Worm (Caenorhabditis elegans) whole organism, late embryonic: ENCODE data around the gene nemt-1.

Source experiments
- C08G9.2 ChIP-seq: sonication (generic microtip); optimal IDR thresholded peaks from 2 replicates; lab custom pipeline; 2016; ENCODE audit warnings: mild to moderate bottlenecking, missing genetic modification characterization, moderate library complexity, missing compliant biosample characterization
- F13H6.1 ChIP-seq: sonication (generic microtip); optimal IDR thresholded peaks from 2 replicates; lab custom pipeline; 2016; ENCODE audit warnings: missing genetic modification characterization, missing compliant biosample characterization
- T23F11.4 ChIP-seq: fragments of 200-800 bp; sonication (Bioruptor generic); optimal IDR thresholded peaks from 2 replicates; lab custom pipeline; 2018; ENCODE audit warnings: mild to moderate bottlenecking, missing genetic modification characterization, missing compliant biosample characterization
- ceh-14 ChIP-seq: sonication (generic microtip); optimal IDR thresholded peaks from 2 replicates; lab custom pipeline; 2016; ENCODE audit warnings: missing genotype, missing genetic modification characterization, missing compliant biosample characterization
- ceh-19 ChIP-seq: fragments of 200-800 bp; sonication (Bioruptor generic); optimal IDR thresholded peaks from 2 replicates; lab custom pipeline; 2018; ENCODE audit warnings: mild to moderate bottlenecking, missing genetic modification characterization, missing compliant biosample characterization
- ceh-2 ChIP-seq: sonication (generic microtip); optimal IDR thresholded peaks from 2 replicates; lab custom pipeline; 2016; ENCODE audit warnings: missing genotype, missing genetic modification characterization, missing compliant biosample characterization
- ceh-24 ChIP-seq: sonication (generic microtip); optimal IDR thresholded peaks from 2 replicates; lab custom pipeline; 2016; ENCODE audit warnings: mild to moderate bottlenecking, missing genetic modification characterization, missing compliant biosample characterization
- ceh-45 ChIP-seq: fragments of 200-800 bp; sonication (Bioruptor generic); IDR thresholded peaks from 2 replicates; pipeline ENCODE4 v1.3.6; 2022; ENCODE audit warnings: missing genetic modification reagents, missing genetic modification characterization, missing compliant biosample characterization
- ceh-48 ChIP-seq: sonication (generic microtip); optimal IDR thresholded peaks from 2 replicates; lab custom pipeline; 2016; ENCODE audit warnings: missing genetic modification characterization, inconsistent platforms, missing compliant biosample characterization
- ceh-6 ChIP-seq: fragments of 200-800 bp; sonication (Bioruptor generic); optimal IDR thresholded peaks from 2 replicates; lab custom pipeline; 2018; ENCODE audit warnings: mild to moderate bottlenecking, missing genetic modification characterization, missing compliant biosample characterization
- ceh-9 ChIP-seq: sonication (generic microtip); optimal IDR thresholded peaks from 2 replicates; lab custom pipeline; 2016; ENCODE audit warnings: mild to moderate bottlenecking, missing genetic modification characterization, inconsistent platforms, missing compliant biosample characterization
- elt-2 ChIP-seq: sonication (generic microtip); optimal IDR thresholded peaks from 2 replicates; lab custom pipeline; 2016; ENCODE audit warnings: missing genetic modification reagents, missing genetic modification characterization, missing compliant biosample characterization
- elt-4 ChIP-seq: sonication (generic microtip); optimal IDR thresholded peaks from 2 replicates; lab custom pipeline; 2016; ENCODE audit warnings: missing genetic modification characterization, missing compliant biosample characterization
- ets-4 ChIP-seq: sonication (generic microtip); optimal IDR thresholded peaks from 2 replicates; lab custom pipeline; 2016; ENCODE audit warnings: missing genetic modification characterization, missing compliant biosample characterization
- eyg-1 ChIP-seq: sonication (generic microtip); optimal IDR thresholded peaks from 2 replicates; lab custom pipeline; 2016; ENCODE audit warnings: missing genotype, missing genetic modification characterization, missing compliant biosample characterization
- gmeb-2 ChIP-seq: sonication (generic microtip); optimal IDR thresholded peaks from 2 replicates; lab custom pipeline; 2016; ENCODE audit warnings: missing genetic modification characterization, inconsistent platforms, missing compliant biosample characterization
- hlh-13 ChIP-seq: fragments of 200-800 bp; sonication (Bioruptor generic); optimal IDR thresholded peaks from 2 replicates; lab custom pipeline; 2018; ENCODE audit warnings: mild to moderate bottlenecking, missing genetic modification characterization, missing compliant biosample characterization
- hlh-15 ChIP-seq: sonication (generic microtip); optimal IDR thresholded peaks from 2 replicates; lab custom pipeline; 2016; ENCODE audit warnings: missing genetic modification characterization, missing compliant biosample characterization
- hlh-30 ChIP-seq: sonication (generic microtip); optimal IDR thresholded peaks from 2 replicates; lab custom pipeline; 2017; ENCODE audit warnings: antibody characterized with exemption, missing genetic modification characterization, missing compliant biosample characterization; ENCODE audit not compliant: insufficient read depth
- hlh-6 ChIP-seq: sonication (generic microtip); optimal IDR thresholded peaks from 2 replicates; lab custom pipeline; 2016; ENCODE audit warnings: missing genotype, missing genetic modification characterization, missing compliant biosample characterization
- hlh-8 ChIP-seq: sonication (generic microtip); optimal IDR thresholded peaks from 2 replicates; lab custom pipeline; 2016; ENCODE audit warnings: missing genotype, missing genetic modification characterization, missing compliant biosample characterization
- lim-6 ChIP-seq: sonication (generic microtip); optimal IDR thresholded peaks from 2 replicates; lab custom pipeline; 2016; ENCODE audit warnings: missing genetic modification characterization, missing compliant biosample characterization
- lin-11 ChIP-seq: fragments of 200-800 bp; sonication (Bioruptor generic); optimal IDR thresholded peaks from 2 replicates; lab custom pipeline; 2018; ENCODE audit warnings: mild to moderate bottlenecking, missing genetic modification characterization, missing compliant biosample characterization
- madf-2 ChIP-seq: sonication (generic microtip); optimal IDR thresholded peaks from 2 replicates; lab custom pipeline; 2017; ENCODE audit warnings: missing genetic modification characterization, missing compliant biosample characterization
- mec-3 ChIP-seq: sonication (generic microtip); optimal IDR thresholded peaks from 2 replicates; lab custom pipeline; 2016; ENCODE audit warnings: borderline replicate concordance, missing genetic modification characterization, missing compliant biosample characterization
- nhr-11 ChIP-seq: fragments of 150-350 bp; optimal IDR thresholded peaks from 2 replicates; lab custom pipeline; 2014; ENCODE audit warnings: missing biosample characterization, missing genetic modification characterization
- npax-4 ChIP-seq: sonication (generic microtip); optimal IDR thresholded peaks from 2 replicates; lab custom pipeline; 2016; ENCODE audit warnings: missing genetic modification characterization, missing compliant biosample characterization
- odd-2 ChIP-seq: sonication (generic microtip); optimal IDR thresholded peaks from 2 replicates; lab custom pipeline; 2017; ENCODE audit warnings: antibody characterized with exemption, mild to moderate bottlenecking, missing genetic modification characterization, missing compliant biosample characterization
- pag-3 ChIP-seq: sonication (generic microtip); optimal IDR thresholded peaks from 2 replicates; lab custom pipeline; 2016; ENCODE audit warnings: missing compliant biosample characterization, missing genetic modification characterization, borderline replicate concordance
- pax-1 ChIP-seq: fragments of 150-350 bp; optimal IDR thresholded peaks from 2 replicates; lab custom pipeline; 2014; ENCODE audit warnings: missing biosample characterization, missing genetic modification characterization
- pha-2 ChIP-seq: sonication (generic microtip); optimal IDR thresholded peaks from 2 replicates; lab custom pipeline; 2017; ENCODE audit warnings: mild to moderate bottlenecking, missing genetic modification characterization, missing compliant biosample characterization
- pqm-1 ChIP-seq: sonication (generic microtip); optimal IDR thresholded peaks from 2 replicates; lab custom pipeline; 2016; ENCODE audit warnings: missing genetic modification characterization, missing compliant biosample characterization
- ref-2 ChIP-seq: sonication (generic microtip); optimal IDR thresholded peaks from 2 replicates; lab custom pipeline; 2016; ENCODE audit warnings: missing genetic modification characterization, missing compliant biosample characterization
- rnt-1 ChIP-seq: sonication (generic microtip); optimal IDR thresholded peaks from 2 replicates; lab custom pipeline; 2016; ENCODE audit warnings: missing genetic modification characterization, missing compliant biosample characterization
- sox-2 ChIP-seq: fragments of 200-800 bp; sonication (Bioruptor generic); IDR thresholded peaks from 2 replicates; pipeline ENCODE4 v1.3.6; 2022; ENCODE audit warnings: missing genetic modification reagents, missing genetic modification characterization, missing compliant biosample characterization
- sox-4 ChIP-seq: sonication (generic microtip); optimal IDR thresholded peaks from 2 replicates; lab custom pipeline; 2017; ENCODE audit warnings: mild to moderate bottlenecking, missing genetic modification characterization, inconsistent platforms, missing compliant biosample characterization
- syd-9 ChIP-seq: sonication (generic microtip); optimal IDR thresholded peaks from 2 replicates; lab custom pipeline; 2016; ENCODE audit warnings: mild to moderate bottlenecking, missing genetic modification characterization, moderate library complexity, missing compliant biosample characterization
- tbx-2 ChIP-seq: sonication (generic microtip); optimal IDR thresholded peaks from 2 replicates; lab custom pipeline; 2016; ENCODE audit warnings: missing genetic modification characterization, missing compliant biosample characterization
- ttx-3 ChIP-seq: sonication (generic microtip); optimal IDR thresholded peaks from 2 replicates; lab custom pipeline; 2016; ENCODE audit warnings: missing genetic modification reagents, missing genetic modification characterization, missing compliant biosample characterization
- zip-5 ChIP-seq: sonication (generic microtip); optimal IDR thresholded peaks from 2 replicates; lab custom pipeline; 2016; ENCODE audit warnings: missing genetic modification characterization, missing compliant biosample characterization
- ztf-16 ChIP-seq: sonication (generic microtip); optimal IDR thresholded peaks from 2 replicates; lab custom pipeline; 2017; ENCODE audit warnings: missing genetic modification characterization, missing compliant biosample characterization

nemt-1 gene

DNA sequence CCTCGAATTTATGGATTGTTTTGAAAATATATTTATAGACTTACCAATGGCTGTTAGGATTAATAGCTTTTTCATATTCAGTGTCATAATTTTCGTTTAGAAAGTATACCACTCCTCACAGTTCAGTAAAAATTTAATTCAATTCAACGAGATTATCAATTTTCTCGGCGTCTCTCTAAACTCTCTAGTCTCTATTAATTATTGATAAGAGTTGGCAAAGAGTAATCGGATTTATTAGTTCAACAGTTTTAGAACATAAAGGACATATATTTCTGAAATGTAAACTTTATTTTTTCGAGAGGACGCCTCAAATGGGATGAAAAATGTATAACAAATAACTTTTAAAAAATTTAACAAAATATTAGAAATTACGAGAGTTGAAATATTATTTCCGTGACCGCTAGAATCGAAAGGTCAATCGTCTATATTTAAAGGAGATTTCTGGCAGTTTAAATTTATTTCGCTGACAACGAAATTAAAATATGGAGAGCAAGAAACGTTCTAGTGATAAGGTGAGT, 4.8 kb upstream of the nemt-1 start, which contains the start of the genes nspg-11 and F49C12.15:
nspg-11 (minus strand) TSS at position 101 of the 518 bp plus-strand sequence.
F49C12.15 (plus strand) TSS at position 468 of the 518 bp plus-strand sequence.
- TF ChIP-seq mec-3 (tag; lab: Kevin White, UChicago) (no peak), ceh-2 (tag; lab: Kevin White, UChicago) (no peak), pag-3 (tag; lab: Kevin White, UChicago) (no peak), hlh-15 (no peak), nhr-11 (tag; lab: Kevin White, UChicago) (no peak), C08G9.2 (tag; lab: Kevin White, UChicago) (no peak), ceh-6 (GFP tag; lab: Kevin White, UChicago) (no peak), tbx-2 (tag; lab: Kevin White, UChicago) (no peak), ttx-3 (tag; lab: Kevin White, UChicago) (no peak), pqm-1 (no peak), npax-4 (tag; lab: Kevin White, UChicago) (no peak), T23F11.4 (GFP tag; lab: Kevin White, UChicago) (no peak), odd-2 (tag; lab: Kevin White, UChicago) (no peak), ztf-16 (tag; lab: Kevin White, UChicago) (no peak)

DNA sequence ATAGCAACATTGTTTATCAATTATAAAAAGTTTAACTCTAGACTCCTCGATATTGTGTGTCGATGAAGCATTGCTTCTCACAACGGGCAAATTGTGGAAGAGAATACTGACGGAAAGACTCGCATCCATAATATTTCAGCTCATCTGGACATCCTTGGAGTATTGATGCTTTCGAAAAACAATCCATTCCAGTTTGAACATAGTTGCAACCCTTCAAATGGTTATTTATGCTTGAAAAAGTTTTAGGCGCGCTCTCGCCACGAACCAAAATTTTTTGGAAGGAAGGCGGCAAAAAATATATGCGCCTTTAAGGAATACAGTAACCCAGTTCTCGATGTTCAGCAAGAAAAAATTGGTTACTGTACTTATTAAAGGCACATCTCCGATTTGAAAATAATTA, 3.2 kb upstream of the nemt-1 start:
- TF ChIP-seq sox-4 (tag; lab: Kevin White, UChicago) (no peak), madf-2 (tag; lab: Kevin White, UChicago) (no peak), elt-2 (tag; lab: Kevin White, UChicago) (no peak)

DNA sequence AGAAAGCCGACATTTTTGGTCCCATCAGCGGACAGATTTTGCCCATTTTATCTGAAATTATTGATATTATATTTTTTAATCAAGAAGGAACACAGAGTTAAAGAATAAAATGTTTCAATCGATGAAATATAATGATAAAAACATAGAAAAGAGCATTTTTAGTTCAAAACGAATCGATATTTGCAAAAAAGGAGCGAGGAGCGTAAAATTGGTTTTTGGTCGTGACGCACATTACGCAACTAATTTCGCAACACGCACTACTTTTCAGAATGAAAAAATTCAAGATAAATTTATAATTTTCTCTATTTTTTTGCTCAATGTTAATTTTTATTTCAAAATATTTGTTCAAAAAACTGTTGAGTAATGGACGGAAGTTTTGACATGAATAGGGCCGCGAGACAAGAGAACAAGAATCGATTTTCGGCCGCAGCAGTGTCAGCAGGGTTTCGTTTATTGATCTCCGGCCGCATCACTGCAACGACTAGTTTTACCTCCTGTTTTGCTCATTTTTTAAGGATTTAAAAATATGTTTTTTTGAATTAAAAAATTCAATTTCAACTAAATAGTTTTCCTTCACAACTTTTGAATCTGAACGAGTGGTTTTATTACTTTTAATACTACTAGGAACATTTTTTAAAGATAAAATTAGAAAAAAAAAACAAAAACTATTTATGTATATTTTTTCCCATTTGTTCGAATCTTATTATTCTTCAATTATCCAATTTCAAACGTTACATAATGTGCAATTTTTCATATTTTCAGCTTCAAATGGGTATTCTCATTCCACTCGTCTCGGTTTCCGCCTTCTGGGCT, 2.0 kb upstream of the nemt-1 start, which contains the start of the genes F49C12.12 and vha-17:
F49C12.12 (minus strand) TSS at position 51 of the 813 bp plus-strand sequence.
vha-17 (plus strand) TSS at position 763 of the 813 bp plus-strand sequence.
- TF ChIP-seq ceh-48 (tag; lab: Kevin White, UChicago): peak; percentile 61
- TF ChIP-seq hlh-6 (tag; lab: Kevin White, UChicago): no peak
- no peak for TF ChIP-seq pag-3 (tag; lab: Kevin White, UChicago)
- TF ChIP-seq hlh-8 (tag; lab: Kevin White, UChicago): no peak
- TF ChIP-seq lin-11: no peak

DNA sequence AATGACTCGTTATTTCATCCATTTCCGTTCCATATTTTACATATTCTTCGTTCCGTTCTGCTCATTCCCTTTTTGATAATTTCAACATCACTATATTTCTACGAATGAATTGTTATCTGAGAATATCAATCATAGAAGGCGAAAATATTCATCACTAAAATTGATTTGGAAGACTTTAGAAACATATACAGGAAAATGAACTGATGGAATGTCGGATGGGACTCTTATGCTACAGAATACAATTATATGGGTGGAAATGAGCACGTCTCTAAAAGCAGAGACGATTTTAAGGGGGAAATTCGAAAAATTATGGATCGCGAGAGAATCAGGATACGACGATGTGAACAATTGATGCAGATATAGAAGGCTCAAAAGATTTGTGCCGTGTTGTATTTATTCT, 784 bp upstream of the nemt-1 start:
- TF ChIP-seq pha-2 (tag; lab: Kevin White, UChicago) (no peak), hlh-15 (no peak), F13H6.1 (tag; lab: Kevin White, UChicago) (no peak), ceh-9 (tag; lab: Kevin White, UChicago) (no peak), ref-2 (tag; lab: Kevin White, UChicago) (no peak), eyg-1 (no peak), lin-11 (no peak), rnt-1 (tag; lab: Kevin White, UChicago) (no peak)

DNA sequence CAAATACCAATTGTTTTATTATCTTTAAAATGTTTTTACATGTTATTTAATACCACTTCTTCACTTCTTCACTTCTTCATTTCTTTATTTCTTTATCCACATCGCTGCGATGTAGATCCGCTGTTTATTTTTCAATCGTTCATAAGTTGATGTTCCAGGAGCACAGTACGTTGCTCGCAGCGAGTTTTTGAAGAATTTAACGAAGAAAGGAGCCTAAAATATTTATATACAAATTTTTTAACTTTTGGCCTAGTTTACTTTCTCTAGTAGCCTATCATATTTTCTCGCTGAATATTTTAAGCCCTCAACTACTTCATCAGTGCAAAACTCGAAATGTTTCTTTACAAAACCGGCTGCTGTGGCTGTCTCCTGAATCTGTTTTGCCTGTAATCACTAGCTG, 1.1 kb downstream of the nemt-1 start:
- TF ChIP-seq ceh-45 (GFP tag; lab: Robert Waterston, UW) (no peak), ceh-14 (tag; lab: Kevin White, UChicago) (no peak), hlh-13 (GFP tag; lab: Kevin White, UChicago) (no peak), ets-4 (tag; lab: Kevin White, UChicago) (no peak), ceh-19 (no peak), tbx-2 (tag; lab: Kevin White, UChicago) (no peak), pax-1 (no peak), elt-4 (tag; lab: Kevin White, UChicago) (no peak), sox-2 (no peak), gmeb-2 (tag; lab: Kevin White, UChicago) (no peak), lim-6 (tag; lab: Kevin White, UChicago) (no peak), zip-5 (tag; lab: Kevin White, UChicago) (no peak), hlh-30 (no peak), ceh-24 (no peak), ceh-2 (tag; lab: Kevin White, UChicago) (no peak), syd-9 (tag; lab: Kevin White, UChicago) (no peak)
